Worm (Caenorhabditis elegans) whole organism, L1 larva: ENCODE results near the gene T10B5.3.

ENCODE experiments used
- lir-3 ChIP-seq: sonication (generic microtip); optimal IDR thresholded peaks from 2 replicates; lab custom pipeline; 2016; ENCODE audit warnings: mild to moderate bottlenecking, missing genetic modification characterization, moderate library complexity, missing compliant biosample characterization; ENCODE audit not compliant: poor library complexity
- mdl-1 ChIP-seq, 2 experiments: fragments of 150-350 bp; optimal IDR thresholded peaks; 2 replicates each; lab custom pipeline; 2014 to 2017; ENCODE audit warnings: missing biosample characterization in 2 of 2, missing genetic modification characterization in 2 of 2, inconsistent platforms in 1 of 2
- nhr-12 ChIP-seq: sonication (generic microtip); optimal IDR thresholded peaks from 2 replicates; lab custom pipeline; 2017; ENCODE audit warnings: missing biosample characterization, missing genetic modification characterization
- nhr-28 ChIP-seq: fragments of 150-350 bp; optimal IDR thresholded peaks from 2 replicates; lab custom pipeline; 2014; ENCODE audit warnings: missing biosample characterization, missing genetic modification characterization
- nhr-77 ChIP-seq: fragments of 150-350 bp; optimal IDR thresholded peaks from 2 replicates; lab custom pipeline; 2014; ENCODE audit warnings: missing biosample characterization, missing genetic modification characterization
- snpc-4 ChIP-seq: fragments of 150-350 bp; optimal IDR thresholded peaks from 2 replicates; lab custom pipeline; 2014; ENCODE audit warnings: missing biosample characterization, missing genetic modification characterization
- sox-4 ChIP-seq: sonication (generic microtip); optimal IDR thresholded peaks from 2 replicates; lab custom pipeline; 2016; ENCODE audit warnings: missing genetic modification characterization, missing compliant biosample characterization
- tbx-2 ChIP-seq: sonication (generic microtip); optimal IDR thresholded peaks from 2 replicates; lab custom pipeline; 2016; ENCODE audit warnings: missing genetic modification characterization, missing compliant biosample characterization
- xbp-1 ChIP-seq: sonication (generic microtip); optimal IDR thresholded peaks from 2 replicates; lab custom pipeline; 2016; ENCODE audit warnings: missing genetic modification characterization, missing compliant biosample characterization

DNA sequence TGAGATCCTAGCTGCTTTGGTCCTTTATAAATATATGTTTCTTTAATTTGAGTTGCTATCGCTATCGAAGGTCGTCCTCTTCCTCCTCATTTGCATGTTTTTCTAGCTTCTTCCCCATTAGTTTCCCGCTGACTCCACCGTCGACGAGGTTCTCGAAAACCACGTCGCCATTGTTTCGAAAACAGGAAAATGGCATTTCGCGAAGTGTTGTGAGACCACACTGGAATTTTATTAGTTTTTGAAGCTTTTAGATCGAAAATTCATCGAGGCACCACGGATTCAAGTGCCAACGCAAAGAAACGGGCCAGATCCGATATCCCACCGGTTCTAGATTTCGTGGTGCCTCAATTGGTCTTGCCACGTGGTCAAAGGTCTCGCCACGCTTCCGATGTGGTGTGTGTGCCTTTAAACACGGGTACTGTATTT, 946 bp upstream of the T10B5.3 start:
- no peak for TF ChIP-seq lir-3 (tag; lab: Kevin White, UChicago)
- TF ChIP-seq mdl-1 (tag; optimal IDR thresholded peaks at IDR 0.05; lab: Kevin White, UChicago) = no peak
- TF ChIP-seq nhr-77 = no peak
- TF ChIP-seq sox-4 = no peak
- no peak for TF ChIP-seq xbp-1 (tag; lab: Kevin White, UChicago)
- TF ChIP-seq nhr-28 (tag; lab: Kevin White, UChicago) = no peak
- TF ChIP-seq tbx-2 (tag; lab: Kevin White, UChicago) = no peak
- no peak for TF ChIP-seq nhr-12 (tag; lab: Kevin White, UChicago)
- TF ChIP-seq snpc-4 (tag; lab: Kevin White, UChicago) = no peak
